Fruit fly (Drosophila melanogaster): Measurements from ENCODE around the gene CG13841.

DNA sequence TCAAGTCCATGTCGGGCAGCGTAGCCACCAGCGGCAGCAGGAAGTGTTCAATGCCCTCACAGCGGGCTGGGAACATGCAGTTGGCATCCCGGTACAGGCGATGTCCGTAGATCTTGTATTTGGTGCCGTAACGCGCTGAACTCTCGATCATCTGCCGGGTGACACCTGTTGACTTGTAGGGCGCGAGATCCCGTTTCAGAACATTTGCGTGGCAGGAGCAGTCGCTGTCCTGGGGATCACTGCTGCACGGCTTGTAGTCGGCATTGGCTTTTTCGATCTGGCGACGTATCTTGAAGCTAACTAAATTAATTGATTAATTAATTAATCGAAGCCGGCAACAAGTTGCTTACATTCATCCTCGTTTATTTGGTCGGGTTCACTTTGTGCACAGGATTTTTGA is 17.5 kb downstream of the CG13841 start:
- no peak for TF ChIP-seq trem (tag; optimal IDR thresholded peaks at IDR 0.05)
- no peak for TF ChIP-seq Ravus (GFP tag; IDR thresholded peaks at IDR 0.05)
